Fruit fly (Drosophila melanogaster): ENCODE measurements around the gene NijA.
A peak's percentile ranks its signal among the peaks of the same experiment; 100 is the strongest.

The NijA gene

DNA sequence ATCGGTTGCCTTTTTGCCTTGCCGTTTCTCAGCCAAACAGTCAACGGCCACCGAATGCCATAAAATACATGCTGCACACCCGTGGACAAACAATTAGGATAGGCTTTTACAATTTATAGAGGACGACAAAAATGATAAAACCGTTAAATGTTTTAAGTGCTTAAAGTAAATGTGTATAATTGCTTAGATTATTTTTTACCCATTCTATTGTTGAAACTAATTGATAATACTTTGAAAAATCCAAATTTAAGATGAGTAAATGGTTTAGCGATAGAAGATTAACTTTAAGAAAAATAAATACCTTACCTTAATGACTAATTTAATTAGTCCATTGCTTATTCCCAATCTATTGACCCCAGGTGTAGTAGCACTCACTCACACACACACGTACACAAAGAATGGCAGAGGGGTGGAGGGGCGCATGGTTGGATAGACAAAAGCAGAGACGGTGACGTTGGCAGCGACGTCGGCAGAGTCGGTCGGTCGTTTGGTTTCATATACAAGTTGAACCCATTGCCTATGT lies 18.1 kb downstream of the NijA start (continued):
- peak; percentile 85 for TF ChIP-seq Sox102F (GFP tag; optimal IDR thresholded peaks at IDR 0.05)
- peak; percentile 89 for TF ChIP-seq ss (GFP tag; optimal IDR thresholded peaks at IDR 0.05)
- TF ChIP-seq CG6854 (GFP tag; optimal IDR thresholded peaks at IDR 0.05) = peak; percentile 35
- TF ChIP-seq svp (GFP tag) = peak; percentile 96
- TF ChIP-seq CG11902 (GFP tag; optimal IDR thresholded peaks at IDR 0.05) = peak; percentile 80
- peak; percentile 86 for TF ChIP-seq Gug (GFP tag; IDR thresholded peaks at IDR 0.05)
- TF ChIP-seq CG6792 (GFP tag; optimal IDR thresholded peaks at IDR 0.05) = peak; percentile 88
- peak; percentile 42 to 93 for TF ChIP-seq salr (GFP tag; optimal IDR thresholded peaks at IDR 0.05)
- peak; percentile 46 for TF ChIP-seq Eip93F (GFP tag; optimal IDR thresholded peaks at IDR 0.05)
- peak; percentile 84 for TF ChIP-seq CG16779 (tag; optimal IDR thresholded peaks at IDR 0.05)
- TF ChIP-seq CG10631 (GFP tag; optimal IDR thresholded peaks at IDR 0.05) = peak; percentile 94

dm6 chr3L:10677816-10678215 lies 18.9 kb downstream of the NijA start:
- TF ChIP-seq CG3032 (tag; optimal IDR thresholded peaks at IDR 0.05) (no peak), spab (GFP tag; optimal IDR thresholded peaks at IDR 0.05) (no peak), Hr38 (GFP tag; optimal IDR thresholded peaks at IDR 0.05) (no peak)

- no peak for TF ChIP-seq Hr39 (GFP tag; optimal IDR thresholded peaks at IDR 0.05)
- TF ChIP-seq CG11294 (GFP tag; IDR thresholded peaks at IDR 0.05) = no peak; the same call in 1 of the 2 replicates
- no peak for TF ChIP-seq cyc (GFP tag; optimal IDR thresholded peaks at IDR 0.05)
- TF ChIP-seq CG6163 (GFP tag; IDR thresholded peaks at IDR 0.05) = peak; percentile 87
- TF ChIP-seq fkh (GFP tag; optimal IDR thresholded peaks at IDR 0.05) = peak; percentile 30
- TF ChIP-seq CG9139 (GFP tag; optimal IDR thresholded peaks at IDR 0.05) = peak; percentile 90
- TF ChIP-seq Lpt (GFP tag; optimal IDR thresholded peaks at IDR 0.05) = peak; percentile 62
- no peak for TF ChIP-seq Sox14 (GFP tag; optimal IDR thresholded peaks at IDR 0.05)
- peak; percentile 26 for TF ChIP-seq Blimp-1 (GFP tag; optimal IDR thresholded peaks at IDR 0.05)
- peak; percentile 11 for TF ChIP-seq topi (GFP tag; optimal IDR thresholded peaks at IDR 0.05)
- peak; percentile 52 for TF ChIP-seq Met (GFP tag; optimal IDR thresholded peaks at IDR 0.05)
- TF ChIP-seq CG6808 (GFP tag; optimal IDR thresholded peaks at IDR 0.05) = peak; percentile 86
- TF ChIP-seq Hr4 (GFP tag; optimal IDR thresholded peaks at IDR 0.05) = peak; percentile 33
- peak; percentile 48 for TF ChIP-seq CG3919 (GFP tag; optimal IDR thresholded peaks at IDR 0.05)
- peak; percentile 76 for TF ChIP-seq Eip78C (GFP tag)
- TF ChIP-seq CG8119 (GFP tag; IDR thresholded peaks at IDR 0.05) = peak; percentile 88
- peak; percentile 90 for TF ChIP-seq eg (GFP tag; IDR thresholded peaks at IDR 0.05)
- TF ChIP-seq CG11762 (GFP tag; optimal IDR thresholded peaks at IDR 0.05; ENCODE audit: insufficient read depth) = peak; percentile 25
- TF ChIP-seq Ets21C (GFP tag; optimal IDR thresholded peaks at IDR 0.05) = no peak
- peak; percentile 73 for TF ChIP-seq CG15336 (GFP tag; IDR thresholded peaks at IDR 0.05)
- no peak for TF ChIP-seq Gug (GFP tag; IDR thresholded peaks at IDR 0.05)
- TF ChIP-seq spab (GFP tag; optimal IDR thresholded peaks at IDR 0.05) = peak; percentile 74
- TF ChIP-seq net (GFP tag; optimal IDR thresholded peaks at IDR 0.05) = peak; percentile 59
- peak; percentile 79 for TF ChIP-seq CG6854 (GFP tag; optimal IDR thresholded peaks at IDR 0.05)
- peak; percentile 68 for TF ChIP-seq dsx (GFP tag; optimal IDR thresholded peaks at IDR 0.05; ENCODE audit: poor library complexity, severe bottlenecking)
- no peak for TF ChIP-seq Hr38 (GFP tag; optimal IDR thresholded peaks at IDR 0.05)
- TF ChIP-seq Ets96B (tag; optimal IDR thresholded peaks at IDR 0.05) = peak; percentile 53
- peak; percentile 40 for TF ChIP-seq CG8632 (GFP tag; optimal IDR thresholded peaks at IDR 0.05)
- TF ChIP-seq CG4318 (GFP tag; optimal IDR thresholded peaks at IDR 0.05) = no peak
- peak; percentile 17 for TF ChIP-seq CG6792 (GFP tag; optimal IDR thresholded peaks at IDR 0.05)
- TF ChIP-seq CG1621 (tag; optimal IDR thresholded peaks at IDR 0.05) = peak; percentile 51
- no peak for TF ChIP-seq CG31627 (GFP tag; optimal IDR thresholded peaks at IDR 0.05)
- TF ChIP-seq CG10631 (GFP tag; optimal IDR thresholded peaks at IDR 0.05) = peak; percentile 9
- TF ChIP-seq svp (GFP tag) = no peak
- TF ChIP-seq CG32006 (GFP tag; optimal IDR thresholded peaks at IDR 0.05) = peak; percentile 41
- peak; percentile 71 for TF ChIP-seq Eip93F (GFP tag; optimal IDR thresholded peaks at IDR 0.05)
- peak; percentile 34 for TF ChIP-seq CG8319 (GFP tag; optimal IDR thresholded peaks at IDR 0.05)
- peak; percentile 76 for TF ChIP-seq CG16779 (tag; optimal IDR thresholded peaks at IDR 0.05)
- TF ChIP-seq salr (GFP tag; optimal IDR thresholded peaks at IDR 0.05) = peak in 1 of 2 experiments; percentile 42
- TF ChIP-seq fd85E (GFP tag; optimal IDR thresholded peaks at IDR 0.05) = peak; percentile 37
Measured at dm6 chr3L:10675635-10676393, 20.9 kb downstream of the NijA start.
